Worm (Caenorhabditis elegans) whole organism, early embryonic: ENCODE data around the gene F54E12.2.

Experiments
- ama-1 ChIP-seq: fragments of 150-350 bp; optimal IDR thresholded peaks from 2 replicates; lab custom pipeline; 2014
- ceh-13 ChIP-seq: fragments of 200-800 bp; sonication (Bioruptor generic); optimal IDR thresholded peaks from 2 replicates; lab custom pipeline; 2018; ENCODE audit warnings: mild to moderate bottlenecking, missing genetic modification characterization, missing compliant biosample characterization
- flt-1 ChIP-seq: fragments of 200-800 bp; sonication (Bioruptor generic); IDR thresholded peaks from 2 replicates; pipeline ENCODE4 v1.3.6; 2022; ENCODE audit warnings: missing genetic modification characterization, missing compliant biosample characterization
- sea-1 ChIP-seq: fragments of 200-800 bp; sonication (Bioruptor generic); conservative IDR thresholded peaks from 2 replicates; pipeline ENCODE4 v1.3.6; 2022; ENCODE audit warnings: missing genetic modification characterization, missing compliant biosample characterization

The F54E12.2 gene

ce11 chrIV:11284102-11284531, 52.9 kb downstream of the F54E12.2 start:
- TF ChIP-seq flt-1 (GFP tag; lab: Robert Waterston, UW) (no peak), sea-1 (GFP tag; lab: Robert Waterston, UW) (no peak), ama-1 (no peak), ceh-13 (GFP tag; lab: Kevin White, UChicago) (no peak)
